Worm (Caenorhabditis elegans) whole organism, L4 larva: ENCODE results near the gene fbxa-55.

Experiments
- lin-13 ChIP-seq: fragments of 150-350 bp; optimal IDR thresholded peaks from 2 replicates; lab custom pipeline; 2014; ENCODE audit warnings: missing biosample characterization, missing genetic modification reagents, missing genetic modification characterization
- lin-38 ChIP-seq: fragments of 200-800 bp; sonication (Bioruptor generic); IDR thresholded peaks from 2 replicates; pipeline ENCODE4 v1.3.6; 2022; ENCODE audit warnings: missing genetic modification reagents, missing genetic modification characterization, missing compliant biosample characterization
- nhr-237 ChIP-seq: sonication (generic microtip); optimal IDR thresholded peaks from 2 replicates; lab custom pipeline; 2017; ENCODE audit warnings: missing biosample characterization, missing genetic modification characterization
- nhr-41 ChIP-seq: fragments of 200-800 bp; sonication (Bioruptor generic); IDR thresholded peaks from 2 replicates; pipeline ENCODE4 v1.3.6; 2022; ENCODE audit warnings: missing genetic modification reagents, missing genetic modification characterization, missing compliant biosample characterization
- nhr-76 ChIP-seq: fragments of 150-350 bp; optimal IDR thresholded peaks from 2 replicates; lab custom pipeline; 2014; ENCODE audit warnings: missing biosample characterization, missing genetic modification characterization
- nhr-77 ChIP-seq: fragments of 150-350 bp; optimal IDR thresholded peaks from 2 replicates; lab custom pipeline; 2014; ENCODE audit warnings: missing biosample characterization, missing genetic modification characterization
- vab-7 ChIP-seq: fragments of 200-800 bp; sonication (Bioruptor generic); IDR thresholded peaks from 2 replicates; pipeline ENCODE4 v1.3.6; 2022; ENCODE audit warnings: missing genetic modification reagents, missing genetic modification characterization, missing compliant biosample characterization

- TF ChIP-seq nhr-76 (tag; lab: Kevin White, UChicago): no peak
- TF ChIP-seq nhr-77 (tag; lab: Kevin White, UChicago): no peak
- no peak for TF ChIP-seq nhr-237 (tag; lab: Kevin White, UChicago)
- TF ChIP-seq nhr-41 (GFP tag; lab: Robert Waterston, UW): no peak
- TF ChIP-seq lin-13 (GFP tag; lab: Kevin White, UChicago): no peak
- peak; percentile 44 for TF ChIP-seq lin-38 (GFP tag; lab: Robert Waterston, UW)
- no peak for TF ChIP-seq vab-7 (GFP tag; lab: Robert Waterston, UW)
Observed at ce11 chrIII:888983-889549, 46.8 kb downstream of the fbxa-55 start.
